Fruit fly (Drosophila melanogaster) whole organism, adult: ENCODE results near the gene Or23a.

Source experiments
- CG12768 ChIP-seq: fragments of 200-800 bp; sonication (Bioruptor generic); optimal IDR thresholded peaks from 2 replicates; lab custom pipeline; 2017; ENCODE audit warnings: missing biosample characterization, missing genetic modification characterization, mild to moderate bottlenecking, moderate library complexity, missing genetic modification reagents
- CG1620 ChIP-seq: fragments of 200-800 bp; sonication (Bioruptor generic); optimal IDR thresholded peaks from 2 replicates; lab custom pipeline; 2016; ENCODE audit warnings: missing biosample characterization, missing genetic modification characterization
- CG33017 ChIP-seq: fragments of 200-800 bp; sonication (Bioruptor generic); optimal IDR thresholded peaks from 2 replicates; lab custom pipeline; 2018; ENCODE audit warnings: missing biosample characterization, mild to moderate bottlenecking, missing genetic modification characterization, moderate library complexity
- CG7045 ChIP-seq: fragments of 200-800 bp; sonication (Bioruptor generic); optimal IDR thresholded peaks from 2 replicates; lab custom pipeline; 2017; ENCODE audit warnings: missing biosample characterization, mild to moderate bottlenecking, missing genetic modification characterization
- Crg-1 ChIP-seq: fragments of 200-800 bp; sonication (Bioruptor generic); optimal IDR thresholded peaks from 2 replicates; lab custom pipeline; 2016; ENCODE audit warnings: missing biosample characterization, missing genetic modification characterization
- Hr96 ChIP-seq: fragments of 200-800 bp; sonication (Bioruptor generic); optimal IDR thresholded peaks from 2 replicates; lab custom pipeline; 2016; ENCODE audit warnings: missing biosample characterization, missing genetic modification characterization
- Mnt ChIP-seq: fragments of 200-800 bp; sonication (Bioruptor generic); optimal IDR thresholded peaks from 2 replicates; lab custom pipeline; 2016; ENCODE audit warnings: missing biosample characterization, mild to moderate bottlenecking, missing genetic modification characterization
- bab1 ChIP-seq: fragments of 200-800 bp; sonication (Bioruptor generic); optimal IDR thresholded peaks from 3 replicates; lab custom pipeline; 2019; ENCODE audit warnings: missing biosample characterization, mild to moderate bottlenecking, missing genetic modification characterization, moderate library complexity
- cnc ChIP-seq, 2 experiments: fragments of >200 bp; optimal IDR thresholded peaks; 2 replicates each; lab custom pipeline; 2017
- pad ChIP-seq: fragments of 200-800 bp; sonication (Bioruptor generic); optimal IDR thresholded peaks from 3 replicates; lab custom pipeline; 2017; ENCODE audit warnings: missing biosample characterization, missing genetic modification characterization, mild to moderate bottlenecking, moderate library complexity, missing genetic modification reagents
- tj ChIP-seq: fragments of 200-800 bp; sonication (Bioruptor generic); optimal IDR thresholded peaks from 3 replicates; lab custom pipeline; 2017; ENCODE audit warnings: missing biosample characterization, mild to moderate bottlenecking, missing genetic modification characterization, moderate library complexity
- toe ChIP-seq: fragments of 200-800 bp; sonication (Bioruptor generic); optimal IDR thresholded peaks from 2 replicates; lab custom pipeline; 2016; ENCODE audit warnings: missing biosample characterization, missing genetic modification characterization

dm6 chr2L:2619887-2620286, 34.0 kb upstream of the Or23a start, which contains the start of gene CG43403:
- TF ChIP-seq CG12768, result no peak
- no peak for TF ChIP-seq toe (GFP tag; lab: Kevin White, UChicago)
- no peak for TF ChIP-seq pad (GFP tag; lab: Kevin White, UChicago)
- no peak for TF ChIP-seq bab1 (GFP tag; lab: Kevin White, UChicago)
- no peak for TF ChIP-seq cnc (optimal IDR thresholded peaks at IDR 0.05; lab: Kevin White, UChicago)
- TF ChIP-seq tj, result no peak
- no peak for TF ChIP-seq Hr96 (GFP tag; lab: Kevin White, UChicago)
- no peak for TF ChIP-seq Mnt (GFP tag; lab: Kevin White, UChicago)
- TF ChIP-seq CG33017 (tag; lab: Kevin White, UChicago), result no peak
- no peak for TF ChIP-seq CG1620 (GFP tag; lab: Kevin White, UChicago)
- no peak for TF ChIP-seq Crg-1 (GFP tag; lab: Kevin White, UChicago)
- TF ChIP-seq CG7045 (GFP tag; lab: Kevin White, UChicago), result no peak
